Worm (Caenorhabditis elegans) whole organism, midembryonic: Measurements from ENCODE around the gene unc-8.

ENCODE experiments used
- cog-1 ChIP-seq: sonication (generic microtip); optimal IDR thresholded peaks from 2 replicates; lab custom pipeline; 2016; ENCODE audit warnings: missing genetic modification characterization, missing compliant biosample characterization
- ref-1 ChIP-seq: fragments of 200-800 bp; sonication (Bioruptor generic); conservative IDR thresholded peaks from 2 replicates; pipeline ENCODE4 v1.3.6; 2022; ENCODE audit warnings: missing genetic modification reagents, missing genetic modification characterization, missing compliant biosample characterization

DNA sequence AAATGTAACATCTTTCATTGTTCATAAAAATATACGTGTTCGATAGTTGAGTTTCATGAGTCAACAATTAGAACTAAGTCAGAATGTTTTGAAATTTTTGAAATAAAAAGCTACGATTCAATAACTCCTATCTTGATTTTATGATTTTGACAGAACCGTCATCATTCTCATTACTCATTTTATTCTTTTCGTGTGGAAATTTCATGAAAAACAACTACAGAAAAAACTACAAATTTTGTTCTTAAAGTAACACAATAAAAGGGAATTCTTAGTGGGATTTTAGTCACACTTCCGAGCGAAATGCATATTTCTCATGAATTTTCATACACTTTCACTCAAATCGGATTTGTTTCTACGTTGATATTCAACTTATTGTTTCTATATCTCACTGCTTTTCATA, 20.1 kb upstream of the unc-8 start, which contains the start of gene str-44:
- TF ChIP-seq ref-1 (GFP tag; lab: Robert Waterston, UW) (no peak), cog-1 (no peak)
